Fruit fly (Drosophila melanogaster) whole organism, embryonic: ENCODE data around the gene asun.

Experiments used
- Awh ChIP-seq: fragments of 200-800 bp; sonication (Bioruptor generic); IDR thresholded peaks from 2 replicates; pipeline ENCODE4, ENCODE4 v1.3.6; 2022; ENCODE audit warnings: missing biosample characterization, missing genetic modification characterization
- Blimp-1 ChIP-seq: fragments of 200-800 bp; sonication (Bioruptor generic); optimal IDR thresholded peaks from 3 replicates; lab custom pipeline; 2018; ENCODE audit warnings: missing biosample characterization, missing genetic modification characterization, mild to moderate bottlenecking, moderate library complexity, missing genetic modification reagents
- CG10267 ChIP-seq: fragments of 200-800 bp; sonication (Bioruptor generic); optimal IDR thresholded peaks from 2 replicates; lab custom pipeline; 2018; ENCODE audit warnings: missing biosample characterization, mild to moderate bottlenecking, missing genetic modification characterization, moderate library complexity
- CG10274 ChIP-seq: fragments of 200-800 bp; sonication (Bioruptor generic); optimal IDR thresholded peaks from 3 replicates; lab custom pipeline; 2017; ENCODE audit warnings: missing biosample characterization, mild to moderate bottlenecking, missing genetic modification characterization
- CG10543 ChIP-seq: fragments of 200-800 bp; sonication (Bioruptor generic); optimal IDR thresholded peaks from 3 replicates; lab custom pipeline; 2017; ENCODE audit warnings: missing biosample characterization, mild to moderate bottlenecking, missing genetic modification characterization, moderate library complexity
- CG11093 ChIP-seq: fragments of 200-800 bp; sonication (Bioruptor generic); IDR thresholded peaks from 3 replicates; pipeline ENCODE4 v1.3.6; 2022; ENCODE audit warnings: missing biosample characterization, missing genetic modification characterization
- CG11398 ChIP-seq: fragments of 200-800 bp; sonication (Bioruptor generic); optimal IDR thresholded peaks from 2 replicates; lab custom pipeline; 2016; ENCODE audit warnings: missing biosample characterization, missing genetic modification characterization
- CG12659 ChIP-seq: fragments of 200-800 bp; sonication (Bioruptor generic); optimal IDR thresholded peaks from 3 replicates; lab custom pipeline; 2017; ENCODE audit warnings: mild to moderate bottlenecking, missing biosample characterization, missing genetic modification reagents, missing genetic modification characterization
- CG12744 ChIP-seq: fragments of 200-800 bp; sonication (Bioruptor generic); optimal IDR thresholded peaks from 2 replicates; lab custom pipeline; 2016; ENCODE audit warnings: missing biosample characterization, missing genetic modification characterization
- CG13894 ChIP-seq: fragments of 200-800 bp; sonication (Bioruptor generic); optimal IDR thresholded peaks from 3 replicates; lab custom pipeline; 2018; ENCODE audit warnings: missing biosample characterization, mild to moderate bottlenecking, missing genetic modification characterization, moderate library complexity
- CG15269 ChIP-seq: fragments of 200-800 bp; sonication (Bioruptor generic); optimal IDR thresholded peaks from 2 replicates; lab custom pipeline; 2018; ENCODE audit warnings: missing biosample characterization, mild to moderate bottlenecking, missing genetic modification characterization, moderate library complexity
- CG17186 ChIP-seq: fragments of 200-800 bp; sonication (Bioruptor generic); optimal IDR thresholded peaks from 3 replicates; lab custom pipeline; 2017; ENCODE audit warnings: missing biosample characterization, missing genetic modification reagents, missing genetic modification characterization
- CG2712 ChIP-seq: fragments of 200-800 bp; optimal IDR thresholded peaks from 3 replicates; lab custom pipeline; 2019; ENCODE audit warnings: missing biosample characterization, mild to moderate bottlenecking, missing genetic modification characterization, moderate library complexity
- CG3065 ChIP-seq: fragments of 200-800 bp; sonication (Bioruptor generic); optimal IDR thresholded peaks from 2 replicates; lab custom pipeline; 2016; ENCODE audit warnings: missing biosample characterization, missing genetic modification characterization
- CG31224 ChIP-seq: fragments of 200-800 bp; sonication (Bioruptor generic); IDR thresholded peaks from 2 replicates; pipeline ENCODE4 v1.3.6; 2022; ENCODE audit warnings: missing biosample characterization, missing genetic modification characterization
- CG3281 ChIP-seq: fragments of 200-800 bp; sonication (Bioruptor generic); optimal IDR thresholded peaks from 3 replicates; lab custom pipeline; 2017; ENCODE audit warnings: missing biosample characterization, mild to moderate bottlenecking, missing genetic modification characterization
- CG7271 ChIP-seq: fragments of 200-800 bp; sonication (Bioruptor generic); optimal IDR thresholded peaks from 2 replicates; lab custom pipeline; 2018; ENCODE audit warnings: missing biosample characterization, mild to moderate bottlenecking, missing genetic modification characterization, moderate library complexity
- CG7372 ChIP-seq: fragments of 200-800 bp; sonication (Bioruptor generic); IDR thresholded peaks from 2 replicates; pipeline ENCODE4 v1.3.6; 2022; ENCODE audit warnings: missing biosample characterization, missing genetic modification characterization
- CG8765 ChIP-seq: fragments of 200-800 bp; sonication (Bioruptor generic); IDR thresholded peaks from 2 replicates; pipeline ENCODE4 v1.3.6; 2022; ENCODE audit warnings: missing biosample characterization, missing genetic modification characterization
- CG8924 ChIP-seq: fragments of 200-800 bp; optimal IDR thresholded peaks from 3 replicates; lab custom pipeline; 2019; ENCODE audit warnings: missing biosample characterization, mild to moderate bottlenecking, missing genetic modification characterization, moderate library complexity
- CG9609 ChIP-seq: fragments of 200-800 bp; sonication (Bioruptor generic); optimal IDR thresholded peaks from 3 replicates; lab custom pipeline; 2016; ENCODE audit warnings: missing biosample characterization, missing genetic modification characterization
- CG9932 ChIP-seq: fragments of 200-800 bp; sonication (Bioruptor generic); IDR thresholded peaks from 2 replicates; pipeline ENCODE4 v1.3.6; 2022; ENCODE audit warnings: missing biosample characterization, missing genetic modification characterization
- CrebB ChIP-seq: fragments of 200-800 bp; sonication (Bioruptor generic); optimal IDR thresholded peaks from 3 replicates; lab custom pipeline; 2018; ENCODE audit warnings: missing biosample characterization, mild to moderate bottlenecking, missing genetic modification characterization
- Elba2 ChIP-seq: fragments of 200-800 bp; sonication (Bioruptor generic); optimal IDR thresholded peaks from 3 replicates; lab custom pipeline; 2016; ENCODE audit warnings: missing biosample characterization, missing genetic modification characterization
- HLHmδ ChIP-seq: fragments of 200-800 bp; sonication (Bioruptor generic); optimal IDR thresholded peaks from 2 replicates; lab custom pipeline; 2018; ENCODE audit warnings: missing biosample characterization, mild to moderate bottlenecking, missing genetic modification characterization, moderate library complexity
- Jarid2 ChIP-seq: fragments of 200-800 bp; sonication (Bioruptor generic); optimal IDR thresholded peaks from 3 replicates; lab custom pipeline; 2017; ENCODE audit warnings: mild to moderate bottlenecking, missing biosample characterization, missing genetic modification reagents, missing genetic modification characterization
- MESR4 ChIP-seq: fragments of 200-800 bp; sonication (Bioruptor generic); optimal IDR thresholded peaks from 2 replicates; lab custom pipeline; 2018; ENCODE audit warnings: missing biosample characterization, mild to moderate bottlenecking, missing genetic modification characterization, moderate library complexity
- NC2α ChIP-seq: fragments of 200-800 bp; sonication (Bioruptor generic); optimal IDR thresholded peaks from 2 replicates; lab custom pipeline; 2016; ENCODE audit warnings: missing biosample characterization, missing genetic modification characterization
- Pdp1 ChIP-seq, 2 experiments: fragments of 200-800 bp; sonication (Bioruptor generic); optimal IDR thresholded peaks; 3 replicates each; lab custom pipeline; 2016; ENCODE audit warnings: missing biosample characterization in 2 of 2, missing genetic modification characterization in 2 of 2, mild to moderate bottlenecking in 1 of 2, moderate library complexity in 1 of 2
- Rx ChIP-seq: fragments of 200-800 bp; sonication (Bioruptor generic); IDR thresholded peaks from 2 replicates; pipeline ENCODE4 v1.3.6; 2022; ENCODE audit warnings: missing biosample characterization, missing genetic modification characterization
- bbx ChIP-seq: fragments of 200-800 bp; sonication (Bioruptor generic); IDR thresholded peaks from 2 replicates; pipeline ENCODE4 v1.3.6; 2022; ENCODE audit warnings: missing biosample characterization, missing genetic modification characterization; ENCODE audit not compliant: partially characterized antibody
- chinmo ChIP-seq: fragments of 200-800 bp; sonication (Bioruptor generic); IDR thresholded peaks from 4 replicates; pipeline ENCODE4 v1.3.6; 2022; ENCODE audit warnings: missing biosample characterization, missing genetic modification characterization; ENCODE audit not compliant: partially characterized antibody
- chm ChIP-seq: fragments of 200-800 bp; sonication (Bioruptor generic); IDR thresholded peaks from 2 replicates; pipeline ENCODE4 v1.3.6; 2022; ENCODE audit warnings: missing biosample characterization, missing genetic modification characterization
- dysf ChIP-seq: fragments of 200-800 bp; sonication (Bioruptor generic); IDR thresholded peaks from 3 replicates; pipeline ENCODE4 v1.3.6; 2022; ENCODE audit warnings: missing biosample characterization, missing genetic modification characterization
- emc ChIP-seq: fragments of 200-800 bp; sonication (Bioruptor generic); optimal IDR thresholded peaks from 2 replicates; lab custom pipeline; 2016; ENCODE audit warnings: missing biosample characterization, missing genetic modification characterization
- eve ChIP-seq, 2 experiments: fragments of >200 bp; optimal IDR thresholded peaks; 2 replicates each; lab custom pipeline; 2017; ENCODE audit warnings: missing biosample characterization in 2 of 2, missing genetic modification characterization in 2 of 2
- eyg ChIP-seq: fragments of 200-800 bp; sonication (Bioruptor generic); optimal IDR thresholded peaks from 3 replicates; lab custom pipeline; 2016; ENCODE audit warnings: missing biosample characterization, missing genetic modification characterization
- fd96Cb ChIP-seq: fragments of 200-800 bp; sonication (Bioruptor generic); optimal IDR thresholded peaks from 2 replicates; lab custom pipeline; 2018; ENCODE audit warnings: missing biosample characterization, mild to moderate bottlenecking, missing genetic modification characterization, moderate library complexity
- gfzf ChIP-seq: fragments of 200-800 bp; sonication (Bioruptor generic); optimal IDR thresholded peaks from 2 replicates; lab custom pipeline; 2016; ENCODE audit warnings: missing biosample characterization, mild to moderate bottlenecking, missing genetic modification characterization, moderate library complexity
- gsb-n ChIP-seq: fragments of 200-800 bp; sonication (Bioruptor generic); optimal IDR thresholded peaks from 3 replicates; lab custom pipeline; 2018; ENCODE audit warnings: missing biosample characterization, mild to moderate bottlenecking, missing genetic modification characterization
- jing ChIP-seq: fragments of 200-800 bp; sonication (Bioruptor generic); optimal IDR thresholded peaks from 2 replicates; lab custom pipeline; 2018; ENCODE audit warnings: missing biosample characterization, mild to moderate bottlenecking, missing genetic modification characterization
- mirr ChIP-seq: fragments of 200-800 bp; sonication (Bioruptor generic); optimal IDR thresholded peaks from 3 replicates; lab custom pipeline; 2018; ENCODE audit warnings: missing biosample characterization, mild to moderate bottlenecking, missing genetic modification characterization
- pfk ChIP-seq: fragments of 200-800 bp; sonication (Bioruptor generic); optimal IDR thresholded peaks from 2 replicates; lab custom pipeline; 2018; ENCODE audit warnings: missing biosample characterization, mild to moderate bottlenecking, missing genetic modification characterization, moderate library complexity
- ranshi ChIP-seq: fragments of 200-800 bp; sonication (Bioruptor generic); IDR thresholded peaks from 2 replicates; pipeline ENCODE4 v1.3.6; 2022; ENCODE audit warnings: missing biosample characterization, missing genetic modification characterization
- ro ChIP-seq: fragments of 200-800 bp; sonication (Bioruptor generic); IDR thresholded peaks from 2 replicates; pipeline ENCODE4 v1.3.6; 2022; ENCODE audit warnings: missing biosample characterization, missing genetic modification characterization
- slbo ChIP-seq: fragments of 200-800 bp; sonication (Bioruptor generic); IDR thresholded peaks from 2 replicates; pipeline ENCODE4 v1.3.6; 2022; ENCODE audit warnings: missing biosample characterization, missing genetic modification characterization
- sna ChIP-seq: fragments of 200-800 bp; sonication (Bioruptor generic); IDR thresholded peaks from 2 replicates; pipeline ENCODE4 v1.3.6; 2022; ENCODE audit warnings: missing biosample characterization, missing genetic modification characterization; ENCODE audit not compliant: partially characterized antibody
- zen ChIP-seq: fragments of 200-800 bp; sonication (Bioruptor generic); optimal IDR thresholded peaks from 3 replicates; lab custom pipeline; 2018; ENCODE audit warnings: missing biosample characterization, mild to moderate bottlenecking, missing genetic modification characterization, moderate library complexity

The asun gene

DNA sequence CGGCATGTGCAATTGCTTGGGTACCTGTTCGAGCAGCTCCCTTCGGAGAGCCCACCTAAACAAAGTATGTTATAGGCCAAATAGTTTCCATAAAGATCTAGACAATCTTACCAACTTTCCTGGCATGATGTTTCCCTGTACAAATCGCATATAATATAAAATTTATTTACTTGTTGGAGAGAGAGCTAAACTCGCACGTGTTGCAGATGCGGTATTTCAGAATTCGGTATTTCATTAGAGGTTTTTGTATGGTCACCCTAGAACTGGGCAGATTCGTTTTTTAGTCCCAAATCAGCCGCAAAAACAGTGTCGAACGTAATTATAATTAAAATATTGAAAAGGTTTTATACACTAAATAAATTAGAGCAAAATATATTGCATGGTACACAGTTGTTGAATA lies 8.1 kb downstream of the asun start, which contains the start of the genes Mat89Ba and gish (continued):
- TF ChIP-seq NC2α (GFP tag; lab: Kevin White, UChicago) (no peak), zen (tag; lab: Kevin White, UChicago) (no peak), emc (GFP tag; lab: Kevin White, UChicago) (no peak), ranshi (no peak; the same call in 1 of the 2 replicates), CG9609 (no peak), CG9932 (no peak), Elba2 (no peak)

DNA sequence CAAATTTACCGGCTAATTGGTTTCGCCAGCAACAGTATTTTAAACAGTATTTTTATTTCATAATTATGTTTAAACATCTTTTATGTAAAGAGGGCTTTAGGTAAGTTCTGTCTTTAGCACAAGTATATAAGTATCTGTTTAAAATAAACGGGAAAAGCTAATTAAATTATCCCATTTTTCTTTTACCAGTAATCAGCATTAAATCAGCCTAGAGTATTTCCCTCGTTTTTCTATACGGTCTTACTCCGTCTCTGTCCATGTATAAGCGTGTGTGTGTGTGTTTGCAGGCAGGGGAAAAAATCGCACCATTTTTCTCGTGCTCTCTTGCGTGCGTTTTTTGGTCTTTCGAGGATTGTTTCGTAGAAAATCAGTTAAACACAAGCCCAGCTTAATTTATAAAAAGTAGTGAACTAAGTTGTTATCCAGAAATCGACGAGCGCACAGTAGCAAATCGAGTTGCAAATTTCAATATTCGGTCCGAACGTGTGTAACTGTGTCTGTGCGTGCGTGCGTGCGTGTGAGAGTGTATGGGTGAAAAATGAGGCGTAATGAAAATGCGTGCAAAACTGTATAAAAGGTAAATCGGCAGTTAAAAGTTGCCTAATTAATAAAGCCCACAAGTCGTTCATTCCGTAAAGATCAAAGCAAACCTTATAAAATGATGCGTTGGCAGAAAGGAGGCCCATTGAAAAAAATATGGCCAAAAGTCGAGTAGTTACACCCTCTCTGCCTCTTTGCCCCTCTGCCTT lies 8.9 kb downstream of the asun start:
- TF ChIP-seq CG15269 (tag; lab: Kevin White, UChicago) (no peak), CG12659 (GFP tag; lab: Kevin White, UChicago) (peak; percentile 10), MESR4 (GFP tag; lab: Kevin White, UChicago) (peak; percentile 72), Jarid2 (GFP tag; lab: Kevin White, UChicago) (peak; percentile 42), Rx (GFP tag; lab: Robert Waterston, UW) (no peak), CG13894 (tag; lab: Kevin White, UChicago) (no peak), CG31224 (no peak), CG7372 (GFP tag; lab: Robert Waterston, UW) (no peak), CG7271 (no peak), CG2712 (tag; lab: Kevin White, UChicago) (no peak), CG3065 (GFP tag; lab: Kevin White, UChicago) (no peak), gsb-n (no peak), CG8765 (GFP tag; lab: Robert Waterston, UW) (no peak), CG11093 (GFP tag; lab: Robert Waterston, UW) (no peak), Awh (GFP tag; lab: Robert Waterston, UW) (no peak), Blimp-1 (GFP tag; lab: Kevin White, UChicago) (no peak), chinmo (GFP tag; lab: Robert Waterston, UW) (no peak), CG10274 (GFP tag; lab: Kevin White, UChicago) (no peak), CG3281 (GFP tag; lab: Kevin White, UChicago) (peak; percentile 3), sna (GFP tag; lab: Robert Waterston, UW) (0 out of 2 replicates have a peak, but pooled peaks have one; percentile 16), mirr (GFP tag; lab: Kevin White, UChicago) (no peak), eve (GFP tag; optimal IDR thresholded peaks at IDR 0.05; lab: Kevin White, UChicago) (no peak), ro (no peak), bbx (GFP tag; lab: Robert Waterston, UW) (no peak), slbo (GFP tag; lab: Robert Waterston, UW) (no peak), fd96Cb (tag; lab: Kevin White, UChicago) (no peak), dysf (GFP tag; lab: Robert Waterston, UW) (no peak), CG10267 (tag; lab: Kevin White, UChicago) (no peak), CG12744 (GFP tag; lab: Kevin White, UChicago) (no peak), CG10543 (GFP tag; lab: Kevin White, UChicago) (peak; percentile 14), gfzf (GFP tag; lab: Kevin White, UChicago) (peak; percentile 61), CG17186 (GFP tag; lab: Kevin White, UChicago) (no peak), CG8924 (tag; lab: Kevin White, UChicago) (no peak), eyg (no peak), HLHmδ (GFP tag; lab: Kevin White, UChicago) (no peak), CrebB (no peak), jing (GFP tag; lab: Kevin White, UChicago) (no peak), chm (peak; percentile 14; the same call in 1 of the 2 replicates), Pdp1 (GFP tag; optimal IDR thresholded peaks at IDR 0.05; lab: Kevin White, UChicago) (peak in 1 of 2 experiments; percentile 35), pfk (GFP tag; lab: Kevin White, UChicago) (no peak), CG11398 (no peak)
